Fruit fly (Drosophila melanogaster): ENCODE results near the gene CG42727.

The CG42727 gene

dm6 chr3R:15347822-15348221 lies at the start of gene CG42727, which contains the start of gene CG42726:
TSS of gene CG42727 (plus strand) at chr3R:15348048.
TSS of gene CG42726 (plus strand) at chr3R:15348048.
- TF ChIP-seq CG17801 (GFP tag; optimal IDR thresholded peaks at IDR 0.05; ENCODE audit: partially characterized antibody), result no peak

dm6 chr3R:15305246-15305645 lies 42.6 kb upstream of the CG42727 start:
- no peak for TF ChIP-seq CG17801 (GFP tag; optimal IDR thresholded peaks at IDR 0.05; ENCODE audit: partially characterized antibody)

- TF ChIP-seq CG17801 (GFP tag; optimal IDR thresholded peaks at IDR 0.05; ENCODE audit: partially characterized antibody), result no peak
Observed at dm6 chr3R:15309924-15310323, 37.9 kb upstream of the CG42727 start, which contains the start of gene Tm2. TSS of gene Tm2 (plus strand) at chr3R:15310193.

- TF ChIP-seq CG17801 (GFP tag; optimal IDR thresholded peaks at IDR 0.05; ENCODE audit: partially characterized antibody), result no peak
Observed at dm6 chr3R:15310695-15311094, 37.2 kb upstream of the CG42727 start.

dm6 chr3R:15313836-15314235 lies 34.0 kb upstream of the CG42727 start:
- no peak for TF ChIP-seq CG17801 (GFP tag; optimal IDR thresholded peaks at IDR 0.05; ENCODE audit: partially characterized antibody)

- TF ChIP-seq CG17801 (GFP tag; optimal IDR thresholded peaks at IDR 0.05; ENCODE audit: partially characterized antibody), result no peak
Observed at dm6 chr3R:15316326-15316725, 31.5 kb upstream of the CG42727 start, which contains the start of gene CG14866. TSS of gene CG14866 (plus strand) at chr3R:15316471.

- TF ChIP-seq CG17801 (GFP tag; optimal IDR thresholded peaks at IDR 0.05; ENCODE audit: partially characterized antibody), result peak; percentile 4
Observed at dm6 chr3R:15319912-15320746, 27.7 kb upstream of the CG42727 start, which contains the start of the genes CG6276 and CG44040. TSS of gene CG6276 (minus strand) at chr3R:15320069. TSS of gene CG44040 (plus strand) at chr3R:15320378.

- TF ChIP-seq CG17801 (GFP tag; optimal IDR thresholded peaks at IDR 0.05; ENCODE audit: partially characterized antibody), result no peak
Observed at dm6 chr3R:15320747-15321085, 27.1 kb upstream of the CG42727 start, which contains the start of gene ear. TSS of gene ear (plus strand) at chr3R:15320756.

dm6 chr3R:15328083-15328779 lies 19.6 kb upstream of the CG42727 start, which contains the start of the genes CG6236 and ea:
TSS of gene CG6236 (minus strand) at chr3R:15328269.
TSS of gene ea (plus strand) at chr3R:15328729.
- TF ChIP-seq CG17801 (GFP tag; optimal IDR thresholded peaks at IDR 0.05; ENCODE audit: partially characterized antibody), result no peak

dm6 chr3R:15330472-15330871 lies 17.4 kb upstream of the CG42727 start, which contains the start of gene mRpL9:
TSS of gene mRpL9 (plus strand) at chr3R:15330738.
- no peak for TF ChIP-seq CG17801 (GFP tag; optimal IDR thresholded peaks at IDR 0.05; ENCODE audit: partially characterized antibody)

dm6 chr3R:15332994-15333393 lies 14.9 kb upstream of the CG42727 start, which contains the start of the genes Fkbp39 and Cyfip:
TSS of gene Fkbp39 (minus strand) at chr3R:15333133.
TSS of gene Cyfip (plus strand) at chr3R:15333266.
- TF ChIP-seq CG17801 (GFP tag; optimal IDR thresholded peaks at IDR 0.05; ENCODE audit: partially characterized antibody), result peak; percentile 71

- no peak for TF ChIP-seq CG17801 (GFP tag; optimal IDR thresholded peaks at IDR 0.05; ENCODE audit: partially characterized antibody)
Observed at dm6 chr3R:15339111-15339510, 8.7 kb upstream of the CG42727 start.

dm6 chr3R:15340052-15340732 lies 7.7 kb upstream of the CG42727 start, which contains the start of gene SerRS-m:
TSS of gene SerRS-m (plus strand) at chr3R:15340667.
- TF ChIP-seq CG17801 (GFP tag; optimal IDR thresholded peaks at IDR 0.05; ENCODE audit: partially characterized antibody), result no peak

dm6 chr3R:15342432-15342925 lies 5.4 kb upstream of the CG42727 start:
- no peak for TF ChIP-seq CG17801 (GFP tag; optimal IDR thresholded peaks at IDR 0.05; ENCODE audit: partially characterized antibody)

Data from ovary, adult (tissue).